Worm (Caenorhabditis elegans) whole organism, L1 larva: ENCODE data around the gene D1054.1.
A peak's percentile ranks its signal among the peaks of the same experiment; 100 is the strongest.

Experiments used
- aha-1 ChIP-seq: fragments of 150-350 bp; optimal IDR thresholded peaks from 2 replicates; lab custom pipeline; 2014; ENCODE audit warnings: missing biosample characterization, missing genetic modification characterization
- aly-2 ChIP-seq: fragments of 150-350 bp; optimal IDR thresholded peaks from 2 replicates; lab custom pipeline; 2014; ENCODE audit warnings: missing biosample characterization, missing genetic modification characterization
- ama-1 ChIP-seq: fragments of 150-350 bp; optimal IDR thresholded peaks from 2 replicates; lab custom pipeline; 2014
- blmp-1 ChIP-seq: fragments of 150-350 bp; optimal IDR thresholded peaks from 2 replicates; lab custom pipeline; 2014; ENCODE audit warnings: missing biosample characterization, missing genetic modification characterization
- ceh-82 ChIP-seq, 3 experiments: fragments of 150-350 bp in 1 of 3; sonication (generic microtip) in 2 of 3; optimal IDR thresholded peaks; 2 replicates each; lab custom pipeline; 2014 to 2017; ENCODE audit warnings: missing biosample characterization in 3 of 3, missing genetic modification characterization in 3 of 3
- ces-1 ChIP-seq: fragments of 150-350 bp; optimal IDR thresholded peaks from 2 replicates; lab custom pipeline; 2014; ENCODE audit warnings: missing biosample characterization, missing genetic modification reagents, missing genetic modification characterization
- egl-13 ChIP-seq: sonication (generic microtip); optimal IDR thresholded peaks from 2 replicates; lab custom pipeline; 2016; ENCODE audit warnings: missing genotype, missing genetic modification reagents, missing genetic modification characterization, missing compliant biosample characterization
- egl-27 ChIP-seq, 2 experiments: fragments of 150-350 bp in 1 of 2; sonication (generic microtip); optimal IDR thresholded peaks; 3 replicates each; lab custom pipeline; 2017 to 2018; ENCODE audit warnings: missing biosample characterization in 2 of 2, missing genetic modification characterization in 2 of 2, missing genetic modification reagents in 2 of 2
- elt-2 ChIP-seq: sonication (generic microtip); optimal IDR thresholded peaks from 2 replicates; lab custom pipeline; 2016; ENCODE audit warnings: missing genetic modification characterization, mild to moderate bottlenecking, inconsistent platforms, missing compliant biosample characterization, missing genetic modification reagents
- fkh-4 ChIP-seq: sonication (generic microtip); optimal IDR thresholded peaks from 2 replicates; lab custom pipeline; 2016; ENCODE audit warnings: missing compliant biosample characterization, missing genetic modification characterization, borderline replicate concordance
- hlh-17 ChIP-seq: fragments of 200-800 bp; sonication (Bioruptor generic); optimal IDR thresholded peaks from 2 replicates; lab custom pipeline; 2018; ENCODE audit warnings: missing genetic modification characterization, mild to moderate bottlenecking, missing compliant biosample characterization, moderate library complexity, borderline replicate concordance
- hpl-2 ChIP-seq: fragments of 150-350 bp; optimal IDR thresholded peaks from 2 replicates; lab custom pipeline; 2014; ENCODE audit warnings: missing biosample characterization, missing genetic modification reagents, missing genetic modification characterization
- isw-1 ChIP-seq: fragments of 200-800 bp; sonication (Bioruptor generic); IDR thresholded peaks from 2 replicates; pipeline ENCODE4 v1.3.6; 2022; ENCODE audit warnings: missing genetic modification characterization, missing compliant biosample characterization
- jun-1 ChIP-seq: fragments of 150-350 bp; optimal IDR thresholded peaks from 2 replicates; lab custom pipeline; 2014; ENCODE audit warnings: missing biosample characterization, missing genetic modification reagents, missing genetic modification characterization
- lin-35 ChIP-seq, 2 experiments: fragments of 150-350 bp; optimal IDR thresholded peaks; 2 replicates each; lab custom pipeline; 2014; ENCODE audit warnings: missing biosample characterization in 2 of 2, missing genetic modification characterization in 2 of 2, missing genetic modification reagents in 2 of 2
- lin-39 ChIP-seq: fragments of 150-350 bp; optimal IDR thresholded peaks from 2 replicates; lab custom pipeline; 2014; ENCODE audit warnings: missing biosample characterization, missing genetic modification reagents, missing genetic modification characterization
- lir-3 ChIP-seq: sonication (generic microtip); optimal IDR thresholded peaks from 2 replicates; lab custom pipeline; 2016; ENCODE audit warnings: mild to moderate bottlenecking, missing genetic modification characterization, moderate library complexity, missing compliant biosample characterization; ENCODE audit not compliant: poor library complexity
- lsy-2 ChIP-seq, 2 experiments: fragments of 150-350 bp; optimal IDR thresholded peaks; 2 replicates each; lab custom pipeline; 2014; ENCODE audit warnings: missing biosample characterization in 2 of 2, missing genetic modification characterization in 2 of 2
- mdl-1 ChIP-seq, 2 experiments: fragments of 150-350 bp; optimal IDR thresholded peaks; 2 replicates each; lab custom pipeline; 2014 to 2017; ENCODE audit warnings: missing biosample characterization in 2 of 2, missing genetic modification characterization in 2 of 2, inconsistent platforms in 1 of 2
- mef-2 ChIP-seq: fragments of 150-350 bp; optimal IDR thresholded peaks from 2 replicates; lab custom pipeline; 2014; ENCODE audit warnings: missing biosample characterization, missing genetic modification characterization
- mep-1 ChIP-seq: fragments of 150-350 bp; optimal IDR thresholded peaks from 2 replicates; lab custom pipeline; 2014; ENCODE audit warnings: missing biosample characterization, missing genetic modification characterization
- nhr-19 ChIP-seq: fragments of 200-800 bp; sonication (Bioruptor generic); conservative IDR thresholded peaks from 2 replicates; pipeline ENCODE4 v1.3.6; 2022; ENCODE audit warnings: missing genetic modification characterization, missing compliant biosample characterization
- nhr-77 ChIP-seq: fragments of 150-350 bp; optimal IDR thresholded peaks from 2 replicates; lab custom pipeline; 2014; ENCODE audit warnings: missing biosample characterization, missing genetic modification characterization
- nhr-85 ChIP-seq: sonication (generic microtip); peaks from one replicate; lab custom pipeline; 2016; ENCODE audit warnings: missing genetic modification characterization, inconsistent platforms, missing compliant biosample characterization
- pqm-1 ChIP-seq: sonication (generic microtip); optimal IDR thresholded peaks from 3 replicates; lab custom pipeline; 2017; ENCODE audit warnings: missing biosample characterization, missing genetic modification characterization
- sptf-1 ChIP-seq: fragments of 150-350 bp; optimal IDR thresholded peaks from 2 replicates; lab custom pipeline; 2014; ENCODE audit warnings: missing biosample characterization, missing genetic modification characterization
- swsn-7 ChIP-seq: sonication (generic microtip); optimal IDR thresholded peaks from 2 replicates; lab custom pipeline; 2016; ENCODE audit warnings: missing genetic modification characterization, missing compliant biosample characterization
- tlp-1 ChIP-seq: fragments of 150-350 bp; optimal IDR thresholded peaks from 2 replicates; lab custom pipeline; 2014; ENCODE audit warnings: missing biosample characterization, missing genetic modification characterization
- unc-130 ChIP-seq: fragments of 150-350 bp; optimal IDR thresholded peaks from 2 replicates; lab custom pipeline; 2017; ENCODE audit warnings: missing biosample characterization, missing genetic modification characterization, inconsistent platforms
- unc-30 ChIP-seq: sonication (generic microtip); optimal IDR thresholded peaks from 2 replicates; lab custom pipeline; 2017; ENCODE audit warnings: missing biosample characterization, missing genetic modification characterization
- unc-62 ChIP-seq: fragments of 150-350 bp; optimal IDR thresholded peaks from 2 replicates; lab custom pipeline; 2014; ENCODE audit warnings: missing biosample characterization, missing genetic modification reagents, missing genetic modification characterization
- unc-86 ChIP-seq: sonication (generic microtip); optimal IDR thresholded peaks from 2 replicates; lab custom pipeline; 2016; ENCODE audit warnings: missing genetic modification characterization, missing compliant biosample characterization
- vab-15 ChIP-seq: sonication (generic microtip); optimal IDR thresholded peaks from 2 replicates; lab custom pipeline; 2017; ENCODE audit warnings: missing genotype, mild to moderate bottlenecking, missing genetic modification characterization, missing compliant biosample characterization
- zag-1 ChIP-seq: fragments of 150-350 bp; optimal IDR thresholded peaks from 2 replicates; lab custom pipeline; 2014; ENCODE audit warnings: missing biosample characterization, missing genetic modification characterization

D1054.1 gene

ce11 chrV:10784011-10784410 lies 14.0 kb upstream of the D1054.1 start, which contains the start of gene D1054.8:
TSS of gene D1054.8 (plus strand) at chrV:10784311.
- TF ChIP-seq aly-2 (no peak), tlp-1 (tag; lab: Kevin White, UChicago) (no peak), mef-2 (tag; lab: Kevin White, UChicago) (no peak), swsn-7 (tag; lab: Kevin White, UChicago) (no peak), unc-130 (tag; lab: Kevin White, UChicago) (no peak), vab-15 (tag; lab: Kevin White, UChicago) (no peak), isw-1 (GFP tag; lab: Robert Waterston, UW) (no peak), sptf-1 (tag; lab: Kevin White, UChicago) (no peak), lin-39 (tag; lab: Kevin White, UChicago) (no peak), egl-27 (tag; optimal IDR thresholded peaks at IDR 0.05; lab: Kevin White, UChicago) (no peak)

ce11 chrV:10776528-10777055 lies 6.6 kb upstream of the D1054.1 start, which contains the start of gene D1054.5:
TSS of gene D1054.5 (minus strand) at chrV:10776578.
- TF ChIP-seq hpl-2 (GFP tag; lab: Kevin White, UChicago) (no peak), elt-2 (tag; lab: Kevin White, UChicago) (peak; percentile 94), unc-30 (no peak), jun-1 (peak; percentile 30), lin-39 (tag; lab: Kevin White, UChicago) (no peak)

DNA sequence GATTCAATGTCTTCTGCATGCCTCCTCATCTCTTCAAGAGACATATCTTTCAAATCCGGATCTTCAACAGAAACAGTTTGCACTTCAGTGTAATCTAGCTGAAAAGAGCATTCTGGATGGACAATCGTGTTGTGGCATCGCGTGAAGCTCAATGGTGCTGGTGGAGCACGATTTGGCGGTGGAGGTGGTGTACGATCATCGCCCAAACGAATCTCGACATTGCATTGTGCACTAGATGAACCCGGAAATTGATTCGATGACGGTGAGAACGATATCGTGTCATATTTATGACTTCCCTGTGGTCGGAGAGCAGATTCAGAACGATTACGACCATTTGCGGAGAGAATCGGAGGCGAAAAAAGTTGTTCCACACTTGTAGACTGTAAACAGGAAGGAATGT lies 3.2 kb upstream of the D1054.1 start:
- TF ChIP-seq elt-2 (tag; lab: Kevin White, UChicago) (no peak), nhr-85 (tag; lab: Kevin White, UChicago) (peak; percentile 19)

ce11 chrV:10771390-10771789 lies 1.4 kb upstream of the D1054.1 start, which contains the start of gene D1054.3:
TSS of gene D1054.3 (plus strand) at chrV:10771451.
- TF ChIP-seq egl-13 (tag; lab: Kevin White, UChicago) (no peak), lin-35 (GFP tag; optimal IDR thresholded peaks at IDR 0.05; lab: Kevin White, UChicago) (no peak), unc-30 (no peak), mep-1 (tag; lab: Kevin White, UChicago) (no peak), fkh-4 (tag; lab: Kevin White, UChicago) (no peak), aha-1 (tag; lab: Kevin White, UChicago) (no peak), hlh-17 (no peak), lir-3 (tag; lab: Kevin White, UChicago) (no peak), isw-1 (GFP tag; lab: Robert Waterston, UW) (no peak), ama-1 (no peak), nhr-77 (no peak), vab-15 (tag; lab: Kevin White, UChicago) (no peak), zag-1 (no peak), mdl-1 (tag; optimal IDR thresholded peaks at IDR 0.05; lab: Kevin White, UChicago) (no peak), unc-62 (GFP tag; lab: Kevin White, UChicago) (no peak), pqm-1 (tag; lab: Kevin White, UChicago) (no peak), blmp-1 (tag; lab: Kevin White, UChicago) (no peak), ceh-82 (tag; optimal IDR thresholded peaks at IDR 0.05; lab: Kevin White, UChicago) (no peak), lsy-2 (tag; optimal IDR thresholded peaks at IDR 0.05; lab: Kevin White, UChicago) (no peak)

ce11 chrV:10768892-10769291 lies 1.1 kb downstream of the D1054.1 start:
- TF ChIP-seq unc-30 (no peak), lin-39 (tag; lab: Kevin White, UChicago) (no peak), ces-1 (GFP tag; lab: Kevin White, UChicago) (no peak), nhr-19 (GFP tag; lab: Robert Waterston, UW) (no peak), unc-86 (tag; lab: Kevin White, UChicago) (no peak), elt-2 (tag; lab: Kevin White, UChicago) (no peak)
- TF ChIP-seq, all 84 proteins: peak for 0
